Worm (Caenorhabditis elegans): ENCODE data around the gene C03A3.1.

ce11 chrX:11305773-11306172 lies 48.6 kb downstream of the C03A3.1 start, which contains the start of gene F08G12.1:
- TF ChIP-seq unc-62 (GFP tag; optimal IDR thresholded peaks at IDR 0.05) (no peak), ama-1 (optimal IDR thresholded peaks at IDR 0.05) (no peak), elt-2 (tag; optimal IDR thresholded peaks at IDR 0.05) (no peak), blmp-1 (tag; optimal IDR thresholded peaks at IDR 0.05) (no peak), ceh-8 (GFP tag; optimal IDR thresholded peaks at IDR 0.05) (no peak), skn-1 (tag; optimal IDR thresholded peaks at IDR 0.05) (no peak)
